Worm (Caenorhabditis elegans) whole organism, late embryonic: ENCODE data around the gene F08D12.12.

Source experiments
- C38D4.7 ChIP-seq: fragments of 200-800 bp; sonication (Bioruptor generic); optimal IDR thresholded peaks from 2 replicates; lab custom pipeline; 2018; ENCODE audit warnings: mild to moderate bottlenecking, missing genetic modification characterization, moderate library complexity, missing compliant biosample characterization
- T23F11.4 ChIP-seq: fragments of 200-800 bp; sonication (Bioruptor generic); optimal IDR thresholded peaks from 2 replicates; lab custom pipeline; 2018; ENCODE audit warnings: mild to moderate bottlenecking, missing genetic modification characterization, missing compliant biosample characterization
- ahr-1 ChIP-seq: sonication (generic microtip); optimal IDR thresholded peaks from 2 replicates; lab custom pipeline; 2016; ENCODE audit warnings: missing genetic modification characterization, missing compliant biosample characterization
- ceh-14 ChIP-seq: sonication (generic microtip); optimal IDR thresholded peaks from 2 replicates; lab custom pipeline; 2016; ENCODE audit warnings: missing genotype, missing genetic modification characterization, missing compliant biosample characterization
- ceh-18 ChIP-seq: sonication (generic microtip); optimal IDR thresholded peaks from 2 replicates; lab custom pipeline; 2016; ENCODE audit warnings: missing genetic modification characterization, missing compliant biosample characterization
- ceh-19 ChIP-seq: fragments of 200-800 bp; sonication (Bioruptor generic); optimal IDR thresholded peaks from 2 replicates; lab custom pipeline; 2018; ENCODE audit warnings: mild to moderate bottlenecking, missing genetic modification characterization, missing compliant biosample characterization
- ceh-24 ChIP-seq: sonication (generic microtip); optimal IDR thresholded peaks from 2 replicates; lab custom pipeline; 2016; ENCODE audit warnings: mild to moderate bottlenecking, missing genetic modification characterization, missing compliant biosample characterization
- ceh-30 ChIP-seq: fragments of 150-350 bp; optimal IDR thresholded peaks from 2 replicates; lab custom pipeline; 2014; ENCODE audit warnings: missing biosample characterization, missing genetic modification characterization
- ceh-31 ChIP-seq: sonication (generic microtip); optimal IDR thresholded peaks from 2 replicates; lab custom pipeline; 2016; ENCODE audit warnings: missing genetic modification characterization, missing compliant biosample characterization
- ceh-34 ChIP-seq: sonication (generic microtip); optimal IDR thresholded peaks from 2 replicates; lab custom pipeline; 2016; ENCODE audit warnings: mild to moderate bottlenecking, missing genetic modification characterization, missing compliant biosample characterization
- ceh-45 ChIP-seq: fragments of 200-800 bp; sonication (Bioruptor generic); IDR thresholded peaks from 2 replicates; pipeline ENCODE4 v1.3.6; 2022; ENCODE audit warnings: missing genetic modification reagents, missing genetic modification characterization, missing compliant biosample characterization
- ceh-48 ChIP-seq: sonication (generic microtip); optimal IDR thresholded peaks from 2 replicates; lab custom pipeline; 2016; ENCODE audit warnings: missing genetic modification characterization, inconsistent platforms, missing compliant biosample characterization
- ceh-6 ChIP-seq: fragments of 200-800 bp; sonication (Bioruptor generic); optimal IDR thresholded peaks from 2 replicates; lab custom pipeline; 2018; ENCODE audit warnings: mild to moderate bottlenecking, missing genetic modification characterization, missing compliant biosample characterization
- che-1 ChIP-seq: sonication (generic microtip); optimal IDR thresholded peaks from 2 replicates; lab custom pipeline; 2016; ENCODE audit warnings: mild to moderate bottlenecking, missing genetic modification characterization, missing compliant biosample characterization
- dmd-4 ChIP-seq: sonication (generic microtip); optimal IDR thresholded peaks from 2 replicates; lab custom pipeline; 2016; ENCODE audit warnings: borderline replicate concordance, missing genetic modification characterization, missing compliant biosample characterization
- elt-2 ChIP-seq: sonication (generic microtip); optimal IDR thresholded peaks from 2 replicates; lab custom pipeline; 2016; ENCODE audit warnings: missing genetic modification reagents, missing genetic modification characterization, missing compliant biosample characterization
- fax-1 ChIP-seq: sonication (generic microtip); optimal IDR thresholded peaks from 2 replicates; lab custom pipeline; 2016; ENCODE audit warnings: missing genotype, missing genetic modification characterization, missing compliant biosample characterization
- fkh-10 ChIP-seq: fragments of 150-350 bp; optimal IDR thresholded peaks from 2 replicates; lab custom pipeline; 2014; ENCODE audit warnings: missing biosample characterization, missing genetic modification reagents, missing genetic modification characterization
- hlh-15 ChIP-seq: sonication (generic microtip); optimal IDR thresholded peaks from 2 replicates; lab custom pipeline; 2016; ENCODE audit warnings: missing genetic modification characterization, missing compliant biosample characterization
- hlh-6 ChIP-seq: sonication (generic microtip); optimal IDR thresholded peaks from 2 replicates; lab custom pipeline; 2016; ENCODE audit warnings: missing genotype, missing genetic modification characterization, missing compliant biosample characterization
- lim-6 ChIP-seq: sonication (generic microtip); optimal IDR thresholded peaks from 2 replicates; lab custom pipeline; 2016; ENCODE audit warnings: missing genetic modification characterization, missing compliant biosample characterization
- mec-3 ChIP-seq: sonication (generic microtip); optimal IDR thresholded peaks from 2 replicates; lab custom pipeline; 2016; ENCODE audit warnings: borderline replicate concordance, missing genetic modification characterization, missing compliant biosample characterization
- nfya-1 ChIP-seq: sonication (generic microtip); optimal IDR thresholded peaks from 2 replicates; lab custom pipeline; 2017; ENCODE audit warnings: missing genetic modification characterization, mild to moderate bottlenecking, missing compliant biosample characterization, antibody characterized with exemption, moderate library complexity
- pag-3 ChIP-seq: sonication (generic microtip); optimal IDR thresholded peaks from 2 replicates; lab custom pipeline; 2016; ENCODE audit warnings: missing compliant biosample characterization, missing genetic modification characterization, borderline replicate concordance
- pha-2 ChIP-seq: sonication (generic microtip); optimal IDR thresholded peaks from 2 replicates; lab custom pipeline; 2017; ENCODE audit warnings: mild to moderate bottlenecking, missing genetic modification characterization, missing compliant biosample characterization
- pha-4 ChIP-seq: fragments of 150-350 bp; optimal IDR thresholded peaks from 2 replicates; lab custom pipeline; 2018; ENCODE audit warnings: missing biosample characterization, missing genetic modification reagents, missing genetic modification characterization
- pqm-1 ChIP-seq: sonication (generic microtip); optimal IDR thresholded peaks from 2 replicates; lab custom pipeline; 2016; ENCODE audit warnings: missing genetic modification characterization, missing compliant biosample characterization
- ref-2 ChIP-seq: sonication (generic microtip); optimal IDR thresholded peaks from 2 replicates; lab custom pipeline; 2016; ENCODE audit warnings: missing genetic modification characterization, missing compliant biosample characterization
- sox-2 ChIP-seq: fragments of 200-800 bp; sonication (Bioruptor generic); IDR thresholded peaks from 2 replicates; pipeline ENCODE4 v1.3.6; 2022; ENCODE audit warnings: missing genetic modification reagents, missing genetic modification characterization, missing compliant biosample characterization
- syd-9 ChIP-seq: sonication (generic microtip); optimal IDR thresholded peaks from 2 replicates; lab custom pipeline; 2016; ENCODE audit warnings: mild to moderate bottlenecking, missing genetic modification characterization, moderate library complexity, missing compliant biosample characterization
- tbx-2 ChIP-seq: sonication (generic microtip); optimal IDR thresholded peaks from 2 replicates; lab custom pipeline; 2016; ENCODE audit warnings: missing genetic modification characterization, missing compliant biosample characterization
- ttx-3 ChIP-seq: sonication (generic microtip); optimal IDR thresholded peaks from 2 replicates; lab custom pipeline; 2016; ENCODE audit warnings: missing genetic modification reagents, missing genetic modification characterization, missing compliant biosample characterization
- unc-3 ChIP-seq, 2 experiments: fragments of 200-800 bp in 1 of 2; sonication (Bioruptor generic) in 1 of 2; sonication (generic microtip) in 1 of 2; conservative IDR thresholded peaks in 1 of 2; optimal IDR thresholded peaks in 1 of 2; 2 replicates each; pipeline versions ENCODE4 v1.3.6 to Lab custom; 2016 to 2022; ENCODE audit warnings: missing compliant biosample characterization in 2 of 2, missing genetic modification characterization in 2 of 2, missing genetic modification reagents in 1 of 2
- unc-42 ChIP-seq: sonication (generic microtip); optimal IDR thresholded peaks from 2 replicates; lab custom pipeline; 2016; ENCODE audit warnings: missing genotype, missing genetic modification characterization, missing compliant biosample characterization
- unc-55 ChIP-seq: sonication (generic microtip); optimal IDR thresholded peaks from 2 replicates; lab custom pipeline; 2017; ENCODE audit warnings: missing biosample characterization, missing genetic modification reagents, missing genetic modification characterization
- unc-86 ChIP-seq: sonication (generic microtip); optimal IDR thresholded peaks from 2 replicates; lab custom pipeline; 2016; ENCODE audit warnings: missing genetic modification characterization, missing compliant biosample characterization

Gene F08D12.12

ce11 chrII:2749595-2750048 is 37.3 kb downstream of the F08D12.12 start, which contains the start of gene F29A7.4:
TSS of gene F29A7.4 (plus strand) at chrII:2749998.
- no peak for TF ChIP-seq fkh-10 (GFP tag; lab: Kevin White, UChicago)
- TF ChIP-seq elt-2 (tag; lab: Kevin White, UChicago), result peak; percentile 66
- TF ChIP-seq, all 69 proteins: peak for 1

DNA sequence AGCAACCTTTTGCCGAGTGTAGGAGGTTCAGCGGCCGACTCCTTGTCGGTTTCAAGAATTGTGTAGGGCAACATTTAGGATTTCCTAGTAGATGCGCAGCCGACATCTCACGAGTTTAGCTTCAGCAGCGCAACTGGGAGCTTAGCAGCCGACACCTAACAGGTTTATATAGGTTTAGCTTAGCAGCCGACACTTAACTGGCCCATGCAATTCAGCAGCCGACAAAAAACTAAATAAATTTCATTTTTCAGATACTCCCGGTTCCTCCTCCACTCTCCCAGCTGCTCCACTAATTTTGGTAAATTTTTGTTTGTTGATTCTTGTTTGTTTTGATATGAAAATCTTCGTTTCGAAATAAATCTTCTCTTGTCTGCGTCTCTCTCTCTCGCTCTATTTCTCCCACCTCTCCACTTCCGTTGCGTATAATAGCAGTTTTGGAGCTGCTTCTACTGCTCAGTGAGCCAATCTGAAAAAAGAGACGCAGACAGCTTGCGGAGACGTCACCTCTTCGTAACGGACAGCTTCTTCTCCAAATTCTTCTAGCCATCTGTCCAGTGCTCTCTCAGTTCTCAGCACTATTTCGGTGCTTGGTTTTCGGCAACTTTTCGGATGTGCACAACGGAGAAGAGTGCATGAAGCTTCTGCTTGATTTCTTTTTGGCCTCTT is 38.8 kb downstream of the F08D12.12 start:
- TF ChIP-seq pqm-1 (tag; lab: Kevin White, UChicago), result no peak
- TF ChIP-seq ceh-31, result peak; percentile 82
- peak; percentile 53 for TF ChIP-seq tbx-2 (tag; lab: Kevin White, UChicago)
- TF ChIP-seq ceh-34 (tag; lab: Kevin White, UChicago), result no peak
- no peak for TF ChIP-seq unc-55 (GFP tag; lab: Kevin White, UChicago)
- TF ChIP-seq hlh-15 (tag; lab: Kevin White, UChicago), result no peak
- TF ChIP-seq ceh-24 (tag; lab: Kevin White, UChicago), result no peak
- TF ChIP-seq ceh-6 (GFP tag; lab: Kevin White, UChicago), result no peak
- no peak for TF ChIP-seq hlh-6 (tag; lab: Kevin White, UChicago)
- TF ChIP-seq unc-3 (GFP tag; conservative IDR thresholded peaks at IDR 0.05; lab: Robert Waterston, UW), result no peak
- no peak for TF ChIP-seq unc-3 (tag; optimal IDR thresholded peaks at IDR 0.05; lab: Kevin White, UChicago)
- TF ChIP-seq pha-4 (tag; lab: Kevin White, UChicago), result no peak
- TF ChIP-seq mec-3, result no peak
- TF ChIP-seq ref-2 (tag; lab: Kevin White, UChicago), result no peak
- peak; percentile 47 for TF ChIP-seq ceh-14 (tag; lab: Kevin White, UChicago)
- no peak for TF ChIP-seq ahr-1 (tag; lab: Kevin White, UChicago)
- TF ChIP-seq sox-2, result no peak
- no peak for TF ChIP-seq ceh-30 (tag; lab: Kevin White, UChicago)
- TF ChIP-seq ceh-48, result no peak
- TF ChIP-seq pha-2, result no peak
- TF ChIP-seq fax-1 (tag; lab: Kevin White, UChicago), result no peak
- TF ChIP-seq pag-3 (tag; lab: Kevin White, UChicago), result peak; percentile 20
- no peak for TF ChIP-seq ceh-45 (GFP tag; lab: Robert Waterston, UW)
- TF ChIP-seq ceh-18 (tag; lab: Kevin White, UChicago), result peak; percentile 41
- no peak for TF ChIP-seq lim-6 (tag; lab: Kevin White, UChicago)
- no peak for TF ChIP-seq dmd-4 (tag; lab: Kevin White, UChicago)
- TF ChIP-seq nfya-1 (tag; lab: Kevin White, UChicago), result peak; percentile 44
- no peak for TF ChIP-seq C38D4.7
- TF ChIP-seq che-1 (tag; lab: Kevin White, UChicago), result no peak
- TF ChIP-seq unc-42, result peak; percentile 71
- TF ChIP-seq ttx-3 (tag; lab: Kevin White, UChicago), result no peak
- no peak for TF ChIP-seq syd-9 (tag; lab: Kevin White, UChicago)

DNA sequence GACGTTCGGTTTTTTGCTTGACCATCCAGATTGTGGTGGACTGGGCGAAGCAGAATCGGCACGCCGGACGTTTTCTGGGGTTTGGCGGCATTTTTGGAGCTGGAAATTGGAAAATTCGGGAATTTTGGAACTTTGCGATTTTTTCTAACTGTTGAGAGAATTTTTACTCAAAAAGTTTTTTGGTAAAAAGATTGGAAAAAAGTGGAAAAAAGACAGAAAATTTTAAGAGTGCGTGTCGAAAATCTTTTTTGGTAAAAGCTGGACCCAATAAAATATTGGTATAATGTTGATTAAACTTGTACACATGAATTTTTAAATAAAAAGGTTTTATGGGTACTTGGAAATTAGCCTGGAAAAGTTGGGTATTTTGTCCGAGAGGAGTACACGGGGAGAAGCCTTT is 44.6 kb downstream of the F08D12.12 start, which contains the start of gene T05A8.7:
TSS of gene T05A8.7 (minus strand) at position 101 of the 400 bp plus-strand sequence.
- TF ChIP-seq ceh-19 (no peak), T23F11.4 (GFP tag; lab: Kevin White, UChicago) (no peak), dmd-4 (tag; lab: Kevin White, UChicago) (no peak), unc-86 (no peak), unc-55 (GFP tag; lab: Kevin White, UChicago) (no peak)
